Fruit fly (Drosophila melanogaster): ENCODE results near the gene Atet.

- TF ChIP-seq p53 (GFP tag; optimal IDR thresholded peaks at IDR 0.05) (no peak), pzg (GFP tag; optimal IDR thresholded peaks at IDR 0.05) (no peak), usp (GFP tag; optimal IDR thresholded peaks at IDR 0.05) (no peak)
These were observed 31.2 kb downstream of the Atet start for dm6 chr2L:4364914-4365313.

Measured in whole organism, embryonic.